Fruit fly (Drosophila melanogaster): ENCODE results near the gene Jon25Biii.

Gene Jon25Biii

DNA sequence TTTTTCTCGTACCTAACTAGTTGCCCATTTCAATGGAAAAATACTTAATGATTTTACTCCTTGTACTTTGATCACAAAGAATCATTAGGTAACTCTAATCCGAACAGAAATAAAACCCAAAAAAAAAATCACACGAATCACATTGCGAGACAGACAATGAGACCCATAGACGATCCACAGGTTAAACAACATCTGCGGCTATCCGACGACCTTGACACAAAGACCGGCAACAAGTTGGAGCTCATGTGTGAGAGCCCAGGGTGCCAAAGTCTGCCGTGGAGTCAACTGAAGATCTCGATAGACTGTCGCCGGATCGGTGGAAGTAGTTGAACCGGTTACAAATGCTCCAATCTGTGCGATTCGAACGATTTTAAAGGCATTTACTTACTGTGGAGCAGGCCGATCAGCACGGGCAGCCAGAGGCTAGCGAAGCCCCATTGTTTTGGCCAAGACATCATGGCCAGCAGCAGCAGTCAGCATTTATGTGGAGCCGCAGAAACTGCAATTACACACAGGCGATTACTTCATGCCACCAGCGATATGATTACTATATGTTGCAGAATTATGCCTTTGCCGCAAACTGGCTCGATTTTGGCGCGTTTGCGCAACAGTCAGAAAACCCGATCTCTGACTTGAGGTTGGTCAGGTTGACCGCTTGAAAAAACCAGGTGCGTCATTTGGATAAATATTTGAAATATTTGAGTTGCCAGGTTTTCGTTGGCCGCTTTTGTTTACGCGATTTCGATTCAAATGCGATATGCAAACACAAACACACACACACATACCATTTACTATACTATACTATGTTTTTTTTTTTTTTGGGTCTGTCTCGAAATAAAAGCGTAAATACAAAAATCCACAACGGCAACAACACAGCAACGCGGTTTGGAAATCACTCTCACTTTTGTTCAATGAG, 44.9 kb downstream of the Jon25Biii start:
- TF ChIP-seq pan (optimal IDR thresholded peaks at IDR 0.05) (no peak), psq (optimal IDR thresholded peaks at IDR 0.05) (no peak), EcR (GFP tag; optimal IDR thresholded peaks at IDR 0.05) (no peak), CG8478 (optimal IDR thresholded peaks at IDR 0.05) (no peak), Dll (optimal IDR thresholded peaks at IDR 0.05) (no peak), usp (GFP tag; optimal IDR thresholded peaks at IDR 0.05) (no peak)

DNA sequence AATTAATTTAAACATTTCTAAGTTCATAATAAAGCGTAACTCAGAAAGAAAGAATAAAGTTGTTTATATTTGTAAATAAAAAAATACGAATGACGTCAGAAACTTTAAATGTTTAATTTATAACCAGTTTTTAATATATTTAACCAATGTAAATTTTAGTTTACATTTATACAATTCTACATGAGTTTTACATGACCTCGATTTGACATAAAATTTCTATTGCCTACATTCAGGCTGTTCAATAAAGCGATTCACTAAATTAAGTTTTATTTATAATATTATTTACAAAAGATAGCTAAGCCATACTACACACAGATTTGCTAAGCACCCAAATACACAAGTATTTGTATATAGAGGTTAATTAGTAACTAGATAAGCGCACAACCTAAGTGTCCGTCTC, 46.7 kb downstream of the Jon25Biii start:
- no peak for TF ChIP-seq usp (GFP tag; optimal IDR thresholded peaks at IDR 0.05)
- TF ChIP-seq psq (optimal IDR thresholded peaks at IDR 0.05): no peak
- no peak for TF ChIP-seq pan (optimal IDR thresholded peaks at IDR 0.05)
- TF ChIP-seq EcR (GFP tag; optimal IDR thresholded peaks at IDR 0.05): no peak
- TF ChIP-seq CG8478 (optimal IDR thresholded peaks at IDR 0.05): no peak
- TF ChIP-seq Dll (optimal IDR thresholded peaks at IDR 0.05): no peak

Measured in whole organism.